Worm (Caenorhabditis elegans) whole organism, midembryonic: Measurements from ENCODE around the gene csn-3.

Experiments
- cog-1 ChIP-seq: sonication (generic microtip); optimal IDR thresholded peaks from 2 replicates; lab custom pipeline; 2016; ENCODE audit warnings: missing genetic modification characterization, missing compliant biosample characterization
- flt-1 ChIP-seq: fragments of 200-800 bp; sonication (Bioruptor generic); IDR thresholded peaks from 2 replicates; pipeline ENCODE4 v1.3.6; 2022; ENCODE audit warnings: missing genetic modification characterization, missing compliant biosample characterization
- klf-2 ChIP-seq: fragments of 200-800 bp; sonication (Bioruptor generic); conservative IDR thresholded peaks from 2 replicates; pipeline ENCODE4 v1.3.6; 2022; ENCODE audit warnings: missing genetic modification reagents, missing genetic modification characterization, missing compliant biosample characterization
- ref-1 ChIP-seq: fragments of 200-800 bp; sonication (Bioruptor generic); conservative IDR thresholded peaks from 2 replicates; pipeline ENCODE4 v1.3.6; 2022; ENCODE audit warnings: missing genetic modification reagents, missing genetic modification characterization, missing compliant biosample characterization

DNA sequence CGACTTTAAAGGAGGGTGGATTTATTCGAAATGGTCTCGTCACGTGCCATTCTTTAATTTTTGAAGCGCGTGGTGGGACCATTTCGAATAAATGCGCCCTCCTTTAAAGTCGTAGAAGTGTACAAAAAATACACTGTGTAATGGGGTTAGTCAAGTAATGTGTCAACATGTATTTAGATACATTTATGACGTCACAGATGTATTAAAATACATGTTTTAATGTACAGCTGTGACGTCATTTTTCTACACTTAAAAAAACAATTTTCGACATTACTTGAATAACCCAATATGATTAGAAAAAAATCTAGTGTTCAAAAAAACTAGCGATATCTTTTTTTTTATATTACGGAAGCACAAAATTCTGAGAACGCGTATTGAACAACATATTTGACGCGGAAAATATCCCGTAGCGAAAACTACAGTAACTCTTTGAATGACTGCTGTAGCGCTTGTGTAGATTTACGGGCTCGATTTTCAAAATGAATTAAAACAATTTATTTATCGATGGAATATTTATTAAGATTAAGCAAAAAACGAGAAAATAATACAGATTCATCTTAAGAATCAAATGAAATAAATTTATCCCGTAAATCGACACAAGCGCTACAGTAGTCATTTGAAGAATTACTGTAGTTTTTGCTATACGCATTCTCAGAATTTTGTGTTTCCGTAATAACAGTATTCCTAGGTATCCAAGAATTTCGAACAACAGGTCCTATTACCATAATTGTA lies 8.5 kb downstream of the csn-3 start, which contains the start of gene gfrp-1:
- TF ChIP-seq flt-1 (GFP tag; lab: Robert Waterston, UW) = no peak
- TF ChIP-seq klf-2 (GFP tag; lab: Robert Waterston, UW) = no peak
- TF ChIP-seq ref-1 (GFP tag; lab: Robert Waterston, UW) = no peak
- TF ChIP-seq cog-1 (tag; lab: Kevin White, UChicago) = no peak
